Fruit fly (Drosophila melanogaster) whole organism, prepupa: ENCODE results near the gene Taf7.

Experiments
- CG15336 ChIP-seq: fragments of 200-800 bp; sonication (Bioruptor generic); IDR thresholded peaks from 2 replicates; pipeline ENCODE4 v1.3.6; 2022; ENCODE audit warnings: missing biosample characterization, missing genetic modification characterization
- CG31627 ChIP-seq: fragments of 200-800 bp; sonication (Bioruptor generic); optimal IDR thresholded peaks from 3 replicates; lab custom pipeline; 2016; ENCODE audit warnings: missing biosample characterization, missing genetic modification characterization
- CG4318 ChIP-seq: fragments of 200-800 bp; sonication (Bioruptor generic); optimal IDR thresholded peaks from 3 replicates; lab custom pipeline; 2017; ENCODE audit warnings: missing biosample characterization, mild to moderate bottlenecking, missing genetic modification characterization
- CG6854 ChIP-seq: fragments of 200-800 bp; sonication (Bioruptor generic); optimal IDR thresholded peaks from 2 replicates; lab custom pipeline; 2017; ENCODE audit warnings: missing biosample characterization, mild to moderate bottlenecking, missing genetic modification characterization
- CG7368 ChIP-seq: fragments of 200-800 bp; sonication (Bioruptor generic); optimal IDR thresholded peaks from 3 replicates; lab custom pipeline; 2016; ENCODE audit warnings: missing biosample characterization, missing genetic modification characterization
- Gug ChIP-seq: fragments of 200-800 bp; sonication (Bioruptor generic); IDR thresholded peaks from 2 replicates; pipeline ENCODE4 v1.3.6; 2022; ENCODE audit warnings: missing biosample characterization, missing genetic modification characterization
- Hr38 ChIP-seq: sonication (Bioruptor generic); optimal IDR thresholded peaks from 2 replicates; lab custom pipeline; 2016; ENCODE audit warnings: missing biosample characterization, missing genetic modification characterization
- Hr39 ChIP-seq: fragments of 200-800 bp; sonication (Bioruptor generic); optimal IDR thresholded peaks from 2 replicates; lab custom pipeline; 2016; ENCODE audit warnings: missing biosample characterization, missing genetic modification characterization
- OdsH ChIP-seq: fragments of 200-800 bp; sonication (Bioruptor generic); optimal IDR thresholded peaks from 3 replicates; lab custom pipeline; 2016; ENCODE audit warnings: missing biosample characterization, missing genetic modification characterization
- Smox ChIP-seq: fragments of 200-800 bp; sonication (Bioruptor generic); optimal IDR thresholded peaks from 3 replicates; lab custom pipeline; 2016; ENCODE audit warnings: missing biosample characterization, missing genetic modification characterization
- Sox102F ChIP-seq: fragments of 200-800 bp; sonication (Bioruptor generic); optimal IDR thresholded peaks from 2 replicates; lab custom pipeline; 2016; ENCODE audit warnings: missing biosample characterization, mild to moderate bottlenecking, missing genetic modification characterization
- fd85E ChIP-seq: fragments of 200-800 bp; sonication (Bioruptor generic); optimal IDR thresholded peaks from 3 replicates; lab custom pipeline; 2016; ENCODE audit warnings: missing biosample characterization, missing genetic modification characterization
- spab ChIP-seq: fragments of 200-800 bp; sonication (Bioruptor generic); optimal IDR thresholded peaks from 2 replicates; lab custom pipeline; 2017; ENCODE audit warnings: missing biosample characterization, mild to moderate bottlenecking, missing genetic modification characterization, missing genetic modification reagents
- ss ChIP-seq, 2 experiments: fragments of 200-800 bp; sonication (Bioruptor generic); optimal IDR thresholded peaks; 2 replicates in 1 of 2; 3 replicates in 1 of 2; lab custom pipeline; 2017 to 2018; ENCODE audit warnings: mild to moderate bottlenecking in 2 of 2, missing biosample characterization in 2 of 2, missing genetic modification characterization in 2 of 2, moderate library complexity in 1 of 2

DNA sequence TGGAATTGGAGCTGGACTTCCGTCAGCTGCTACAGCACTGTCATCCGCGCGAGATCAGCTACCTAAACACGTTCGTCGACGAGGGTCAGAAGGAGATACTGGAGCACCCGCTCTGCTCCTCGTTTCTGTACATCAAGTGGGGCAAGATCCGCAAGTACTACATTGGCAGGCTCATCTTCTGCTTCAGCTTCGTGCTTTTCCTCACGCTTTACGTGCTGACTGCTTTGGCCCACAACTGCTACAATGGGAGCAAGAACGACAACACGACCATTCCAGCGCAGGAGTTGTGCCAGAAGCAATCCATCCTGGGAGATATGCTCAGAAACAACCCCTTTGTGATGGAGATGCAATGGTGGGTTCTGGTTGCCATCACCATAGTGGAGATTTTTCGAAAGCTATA, 7.9 kb upstream of the Taf7 start:
- TF ChIP-seq spab (GFP tag; lab: Kevin White, UChicago), result no peak
- no peak for TF ChIP-seq CG7368
- TF ChIP-seq CG6854 (GFP tag; lab: Kevin White, UChicago), result no peak
- TF ChIP-seq CG31627 (GFP tag; lab: Kevin White, UChicago), result no peak
- no peak for TF ChIP-seq Sox102F
- no peak for TF ChIP-seq ss (GFP tag; optimal IDR thresholded peaks at IDR 0.05; lab: Kevin White, UChicago)
- TF ChIP-seq Gug (GFP tag; lab: Robert Waterston, UW), result no peak
- TF ChIP-seq Hr38 (GFP tag; lab: Kevin White, UChicago), result no peak
- no peak for TF ChIP-seq CG15336 (GFP tag; lab: Robert Waterston, UW)
- no peak for TF ChIP-seq Smox (GFP tag; lab: Kevin White, UChicago)
- no peak for TF ChIP-seq fd85E
- TF ChIP-seq CG4318 (GFP tag; lab: Kevin White, UChicago), result no peak
- TF ChIP-seq OdsH (GFP tag; lab: Kevin White, UChicago), result no peak
- TF ChIP-seq Hr39 (GFP tag; lab: Kevin White, UChicago), result no peak
